Fruit fly (Drosophila melanogaster): Measurements from ENCODE around the gene salt.
A peak's percentile ranks its signal among the peaks of the same experiment; 100 is the strongest.

salt gene

DNA sequence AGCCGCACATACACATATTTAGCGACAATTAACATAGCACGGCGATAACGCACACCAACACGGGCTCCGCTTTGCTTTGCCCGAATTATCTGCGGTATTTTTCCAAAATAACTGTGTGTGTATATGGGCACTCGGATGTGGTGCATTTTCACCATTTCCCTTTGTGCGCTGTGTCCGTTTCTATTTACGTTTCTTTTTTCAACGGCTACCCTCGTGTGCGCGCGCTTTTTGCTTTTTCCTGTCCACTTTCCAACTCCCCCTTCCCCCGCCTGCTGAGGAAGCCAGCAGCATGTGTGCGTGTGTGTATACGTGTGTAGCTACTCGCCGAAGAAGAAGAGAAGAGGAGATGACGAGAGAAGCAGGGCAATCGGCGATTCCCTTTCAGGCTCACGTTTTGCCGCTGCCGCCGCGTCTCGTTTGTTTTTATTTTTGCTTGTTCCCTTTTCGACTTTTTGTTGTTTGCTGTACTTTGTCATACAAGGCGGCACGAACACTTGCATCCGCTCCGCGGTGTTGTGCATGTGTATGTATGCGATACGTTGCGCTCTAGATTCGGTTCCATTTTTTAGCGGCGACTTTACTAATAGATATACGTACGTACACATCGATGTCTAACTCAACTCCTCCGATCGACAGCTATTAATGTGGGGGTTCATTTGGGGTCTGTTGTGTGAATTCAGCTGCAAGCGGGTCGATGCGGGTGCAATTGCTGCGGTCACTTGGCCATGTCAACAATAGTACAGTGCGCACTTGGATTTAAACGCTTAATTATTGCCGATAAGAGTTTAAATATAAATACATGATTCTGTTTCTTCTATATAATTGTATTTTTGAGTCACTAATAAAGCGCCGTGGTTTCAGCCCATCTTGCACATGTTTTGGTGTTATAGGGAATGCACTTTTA is 6.2 kb downstream of the salt start:
- TF ChIP-seq noc (tag; optimal IDR thresholded peaks at IDR 0.05): peak; percentile 61

- no peak for TF ChIP-seq noc (tag; optimal IDR thresholded peaks at IDR 0.05)
Observed at dm6 chr3R:31747429-31748048, 7.0 kb downstream of the salt start, which contains the start of the genes nero and CG1910. Gene nero (minus strand): TSS chr3R:31747558. Gene CG1910 (plus strand): TSS chr3R:31747643.

- peak; percentile 67 for TF ChIP-seq noc (tag; optimal IDR thresholded peaks at IDR 0.05)
Observed at dm6 chr3R:31745629-31746081, 8.8 kb downstream of the salt start, which contains the start of gene awd. Gene awd (minus strand): TSS chr3R:31746077.

DNA sequence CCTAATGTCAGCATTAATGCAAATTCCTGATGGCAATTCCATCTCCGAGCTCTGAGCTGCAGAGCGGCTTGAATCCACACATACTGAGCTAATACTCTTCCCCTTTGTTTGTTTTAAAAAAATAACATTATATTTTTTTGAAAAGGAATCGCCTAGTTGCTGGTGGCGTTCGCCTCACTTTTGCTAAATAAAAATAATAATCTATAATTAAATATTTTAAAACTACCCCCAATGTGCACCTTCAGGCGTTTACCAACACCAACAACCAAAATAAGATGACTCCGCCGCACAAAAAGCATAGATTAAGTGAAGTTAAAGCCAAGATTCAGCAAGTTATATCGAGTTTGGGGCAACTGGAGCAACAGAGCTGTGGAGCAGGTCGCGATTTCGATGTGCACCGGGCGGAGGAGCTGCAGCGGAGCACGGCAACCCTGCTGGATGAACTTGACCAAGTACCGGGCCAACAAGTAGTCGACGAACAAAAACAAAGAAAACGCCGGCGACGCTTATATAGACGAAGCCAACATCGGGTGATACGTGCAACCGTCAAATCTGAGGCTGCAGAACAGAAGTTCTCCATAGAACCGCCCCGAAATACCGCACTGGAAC is 10.4 kb downstream of the salt start, which contains the start of gene CG1896:
Gene CG1896, plus strand, starts transcription at position 239 of the 609 bp plus-strand sequence.
- peak; percentile 4 for TF ChIP-seq noc (tag; optimal IDR thresholded peaks at IDR 0.05)

DNA sequence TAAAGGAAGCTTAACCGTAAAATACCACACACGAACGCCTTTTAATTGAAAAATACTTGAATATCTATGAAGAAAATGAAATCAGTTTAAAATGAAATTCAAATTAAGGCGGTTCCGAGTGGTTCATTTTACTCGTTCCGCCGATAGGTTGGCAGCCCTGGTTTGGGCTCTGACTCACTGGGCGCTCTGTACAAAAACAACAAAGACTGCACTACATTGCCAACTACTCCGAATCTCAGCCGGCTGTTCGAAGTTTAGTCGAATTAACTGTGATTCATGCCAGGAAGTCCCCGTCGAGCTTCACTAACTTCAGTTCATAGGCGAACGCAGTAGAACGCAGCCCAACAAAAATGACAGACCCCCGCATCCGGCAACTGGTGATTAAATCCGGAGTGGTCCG is 11.2 kb downstream of the salt start, which contains the start of gene Tbca:
Gene Tbca, plus strand, starts transcription at position 212 of the 400 bp plus-strand sequence.
- no peak for TF ChIP-seq noc (tag; optimal IDR thresholded peaks at IDR 0.05)

dm6 chr3R:31741278-31741677 is 13.2 kb downstream of the salt start:
- TF ChIP-seq noc (tag; optimal IDR thresholded peaks at IDR 0.05): no peak

dm6 chr3R:31739067-31739786 is 15.3 kb downstream of the salt start:
- TF ChIP-seq noc (tag; optimal IDR thresholded peaks at IDR 0.05): no peak

dm6 chr3R:31738060-31738619 is 16.4 kb downstream of the salt start, which contains the start of gene eEF1alpha2:
Gene eEF1alpha2 (plus strand): TSS chr3R:31738468.
- no peak for TF ChIP-seq noc (tag; optimal IDR thresholded peaks at IDR 0.05)

- TF ChIP-seq noc (tag; optimal IDR thresholded peaks at IDR 0.05): no peak
Observed at dm6 chr3R:31736776-31737175, 17.7 kb downstream of the salt start, which contains the start of the genes CstF50 and CG11563. Gene CstF50 (minus strand): TSS chr3R:31736963. Gene CG11563 (plus strand): TSS chr3R:31737035.

- no peak for TF ChIP-seq noc (tag; optimal IDR thresholded peaks at IDR 0.05)
Observed at dm6 chr3R:31727773-31728172, 26.7 kb downstream of the salt start.

dm6 chr3R:31726286-31726685 is 28.2 kb downstream of the salt start:
- no peak for TF ChIP-seq noc (tag; optimal IDR thresholded peaks at IDR 0.05)

DNA sequence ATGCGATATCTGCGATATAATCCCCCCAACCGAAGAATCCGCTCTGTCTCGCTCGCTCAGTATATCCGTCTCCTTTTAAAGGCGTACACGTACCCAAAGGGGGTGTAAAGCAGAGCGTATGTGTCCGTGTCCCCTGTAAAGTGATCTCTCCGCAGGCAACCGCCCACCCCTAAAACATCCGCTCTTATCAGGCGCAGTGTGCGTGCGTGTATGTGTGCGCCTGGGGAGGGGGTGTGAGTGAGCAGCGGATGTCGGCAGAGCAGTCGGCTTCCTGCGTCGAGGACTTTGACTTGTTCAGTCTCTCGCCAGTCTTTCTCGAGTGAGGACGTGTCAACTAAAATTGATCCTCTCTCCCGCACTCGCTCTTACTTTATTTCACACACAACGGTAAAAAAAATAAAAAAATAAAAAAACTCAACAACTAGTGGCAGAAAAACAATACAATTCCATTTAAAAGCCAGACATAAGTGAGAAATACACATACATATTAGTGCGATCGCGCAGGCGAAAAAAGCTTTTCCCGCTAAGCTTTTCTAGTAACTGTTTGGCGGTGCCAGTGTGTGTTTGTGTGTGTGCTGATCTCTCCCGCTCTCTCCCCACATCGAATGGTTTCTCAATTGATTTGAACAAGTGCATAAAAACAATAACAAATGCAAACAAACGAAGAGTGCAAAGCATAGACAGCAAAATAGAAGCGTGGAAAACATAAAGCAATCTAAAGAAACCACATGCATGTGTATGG is 28.8 kb downstream of the salt start:
- no peak for TF ChIP-seq noc (tag; optimal IDR thresholded peaks at IDR 0.05)

DNA sequence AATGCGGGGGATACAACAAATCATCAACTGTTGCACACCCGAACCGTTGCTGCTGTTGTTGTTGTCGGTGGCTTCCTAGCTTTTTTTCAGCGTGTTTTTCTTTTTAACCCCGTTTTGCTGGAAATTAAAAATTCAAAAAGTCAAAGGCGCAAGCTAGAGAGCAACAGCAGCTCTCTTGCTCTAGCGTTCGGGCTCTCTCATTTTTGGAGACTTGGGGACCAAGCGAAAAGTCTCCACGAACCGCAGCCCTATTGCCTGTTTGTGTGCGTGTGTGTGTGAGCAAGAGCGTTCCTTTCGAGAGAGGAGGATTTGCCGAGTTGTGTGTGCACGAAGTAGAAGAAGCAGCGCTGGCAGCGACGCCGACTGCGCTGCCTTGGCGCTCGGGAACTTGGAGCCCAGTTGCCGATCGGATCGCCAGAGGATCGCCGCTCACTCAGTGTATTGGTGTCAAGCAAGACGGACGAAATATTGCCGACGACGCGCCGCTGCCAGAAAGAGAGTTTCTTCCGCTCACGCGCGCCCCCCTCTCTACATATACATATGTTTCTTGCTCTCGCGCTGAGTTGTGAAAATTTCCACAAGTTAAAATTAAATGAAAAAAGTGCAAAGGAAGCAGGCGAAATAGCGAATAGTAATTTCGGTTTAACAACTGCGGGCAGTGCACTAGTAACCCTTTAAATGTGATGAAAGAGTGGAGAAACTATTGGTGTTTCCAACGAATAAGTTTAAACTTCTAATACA is 29.8 kb downstream of the salt start:
- no peak for TF ChIP-seq noc (tag; optimal IDR thresholded peaks at IDR 0.05)

- TF ChIP-seq noc (tag; optimal IDR thresholded peaks at IDR 0.05): no peak
Observed at dm6 chr3R:31724136-31724535, 30.4 kb downstream of the salt start.

All from whole organism, larva.